Fruit fly (Drosophila melanogaster) whole organism, wandering third instar larva: Measurements from ENCODE around the gene Vm32E.

ENCODE experiments used
- Abd-B ChIP-seq: fragments of >200 bp; optimal IDR thresholded peaks from 2 replicates; lab custom pipeline; 2017; ENCODE audit warnings: missing biosample characterization, missing genetic modification characterization
- CG32264 ChIP-seq: fragments of 200-800 bp; sonication (Bioruptor generic); optimal IDR thresholded peaks from 2 replicates; lab custom pipeline; 2016; ENCODE audit warnings: missing biosample characterization, missing genetic modification characterization
- CG9705 ChIP-seq: fragments of 200-800 bp; sonication (Bioruptor generic); optimal IDR thresholded peaks from 2 replicates; lab custom pipeline; 2018; ENCODE audit warnings: missing biosample characterization, mild to moderate bottlenecking, missing genetic modification characterization
- CrebA ChIP-seq: fragments of 200-800 bp; sonication (Bioruptor generic); optimal IDR thresholded peaks from 2 replicates; lab custom pipeline; 2016; ENCODE audit warnings: missing biosample characterization, mild to moderate bottlenecking, missing genetic modification characterization, borderline replicate concordance
- Dfd ChIP-seq: fragments of >200 bp; optimal IDR thresholded peaks from 2 replicates; lab custom pipeline; 2017; ENCODE audit warnings: missing biosample characterization, missing genetic modification characterization
- Dif ChIP-seq: fragments of 200-275, 200-300 bp; sonication (Bioruptor generic); optimal IDR thresholded peaks from 2 replicates; lab custom pipeline; 2018; ENCODE audit warnings: missing biosample characterization, missing genetic modification characterization; ENCODE audit not compliant: partially characterized antibody
- GATAd ChIP-seq: sonication (Bioruptor generic); optimal IDR thresholded peaks from 2 replicates; lab custom pipeline; 2016; ENCODE audit warnings: missing biosample characterization, missing genetic modification characterization
- HLH106 ChIP-seq: fragments of 200-800 bp; optimal IDR thresholded peaks from 3 replicates; lab custom pipeline; 2019; ENCODE audit warnings: missing biosample characterization, mild to moderate bottlenecking, missing genetic modification characterization, moderate library complexity
- Hnf4 ChIP-seq: fragments of 200-800 bp; sonication (Bioruptor generic); optimal IDR thresholded peaks from 2 replicates; lab custom pipeline; 2016; ENCODE audit warnings: missing biosample characterization, mild to moderate bottlenecking, missing genetic modification characterization
- Hr78 ChIP-seq: fragments of >200 bp; optimal IDR thresholded peaks from 2 replicates; lab custom pipeline; 2017; ENCODE audit warnings: missing biosample characterization, missing genetic modification characterization
- Hr83 ChIP-seq: fragments of 200-300 bp; sonication (Bioruptor generic); optimal IDR thresholded peaks from 2 replicates; lab custom pipeline; 2016; ENCODE audit warnings: missing biosample characterization, mild to moderate bottlenecking, missing genetic modification characterization, moderate library complexity; ENCODE audit not compliant: poor library complexity, severe bottlenecking
- Jra ChIP-seq: sonication (Bioruptor generic); optimal IDR thresholded peaks from 2 replicates; lab custom pipeline; 2016; ENCODE audit warnings: missing biosample characterization, missing genetic modification characterization
- Mio ChIP-seq: sonication (Bioruptor generic); optimal IDR thresholded peaks from 2 replicates; lab custom pipeline; 2016; ENCODE audit warnings: missing biosample characterization, missing genetic modification characterization
- Myc ChIP-seq: fragments of >200 bp; optimal IDR thresholded peaks from 2 replicates; lab custom pipeline; 2017
- N ChIP-seq: fragments of >200 bp; optimal IDR thresholded peaks from 2 replicates; lab custom pipeline; 2018; ENCODE audit warnings: missing biosample characterization, missing external identifiers, missing genetic modification characterization
- OdsH ChIP-seq: fragments of 200-800 bp; sonication (Bioruptor generic); optimal IDR thresholded peaks from 2 replicates; lab custom pipeline; 2016; ENCODE audit warnings: missing biosample characterization, mild to moderate bottlenecking, missing genetic modification characterization
- Rel ChIP-seq, 2 experiments: fragments of 200-800 bp; sonication (Bioruptor generic) in 1 of 2; optimal IDR thresholded peaks; 2 replicates in 1 of 2; 3 replicates in 1 of 2; lab custom pipeline; 2016 to 2019; ENCODE audit warnings: mild to moderate bottlenecking in 2 of 2, missing biosample characterization in 2 of 2, missing genetic modification characterization in 2 of 2, moderate library complexity in 1 of 2
- Sp1 ChIP-seq: fragments of 200-800 bp; sonication (Bioruptor generic); optimal IDR thresholded peaks from 3 replicates; lab custom pipeline; 2019; ENCODE audit warnings: missing biosample characterization, mild to moderate bottlenecking, missing genetic modification characterization, moderate library complexity
- Vsx2 ChIP-seq: fragments of 200-300, 225-300 bp; sonication (Bioruptor generic); optimal IDR thresholded peaks from 2 replicates; lab custom pipeline; 2018; ENCODE audit warnings: missing biosample characterization, missing genetic modification characterization; ENCODE audit not compliant: partially characterized antibody
- br ChIP-seq: fragments of 200-800 bp; sonication (Bioruptor generic); optimal IDR thresholded peaks from 2 replicates; lab custom pipeline; 2016; ENCODE audit warnings: missing biosample characterization, missing genetic modification characterization
- brk ChIP-seq: fragments of 200-800 bp; sonication (Bioruptor generic); optimal IDR thresholded peaks from 2 replicates; lab custom pipeline; 2016; ENCODE audit warnings: missing biosample characterization, mild to moderate bottlenecking, missing genetic modification characterization
- dl ChIP-seq, 2 experiments: fragments of 175-275, 200-275 bp in 1 of 2; fragments of 200-275 bp in 1 of 2; sonication (Bioruptor generic); optimal IDR thresholded peaks; lab custom pipeline; 2018; ENCODE audit warnings: mild to moderate bottlenecking in 2 of 2, missing biosample characterization in 2 of 2, missing genetic modification characterization in 2 of 2, moderate library complexity in 2 of 2; ENCODE audit not compliant: partially characterized antibody in 2 of 2, insufficient read depth in 1 of 2
- dmrt93B ChIP-seq: fragments of 200-800 bp; sonication (Bioruptor generic); optimal IDR thresholded peaks from 2 replicates; lab custom pipeline; 2018; ENCODE audit warnings: missing biosample characterization, mild to moderate bottlenecking, missing genetic modification characterization
- dsf ChIP-seq: sonication (Bioruptor generic); optimal IDR thresholded peaks from 2 replicates; lab custom pipeline; 2016; ENCODE audit warnings: missing biosample characterization, missing genetic modification characterization, borderline replicate concordance
- ey ChIP-seq: fragments of 200-800 bp; sonication (Bioruptor generic); optimal IDR thresholded peaks from 2 replicates; lab custom pipeline; 2016; ENCODE audit warnings: missing biosample characterization, missing genetic modification characterization
- foxo ChIP-seq, 2 experiments: fragments of 200-800 bp; sonication (Bioruptor generic); optimal IDR thresholded peaks; 2 replicates in 1 of 2; 3 replicates in 1 of 2; lab custom pipeline; 2016 to 2017; ENCODE audit warnings: missing biosample characterization in 2 of 2, missing genetic modification characterization in 2 of 2
- fru ChIP-seq: fragments of 200-800 bp; sonication (Bioruptor generic); optimal IDR thresholded peaks from 3 replicates; lab custom pipeline; 2016; ENCODE audit warnings: missing biosample characterization, mild to moderate bottlenecking, missing genetic modification characterization
- h ChIP-seq: fragments of 200-800 bp; sonication (Bioruptor generic); optimal IDR thresholded peaks from 3 replicates; lab custom pipeline; 2016; ENCODE audit warnings: missing biosample characterization, mild to moderate bottlenecking, missing genetic modification characterization
- jim ChIP-seq: fragments of 175-275, 200-325 bp; sonication (Bioruptor generic); optimal IDR thresholded peaks from 2 replicates; lab custom pipeline; 2016; ENCODE audit warnings: missing biosample characterization, mild to moderate bottlenecking, missing genetic modification characterization
- lola ChIP-seq: fragments of >200 bp; optimal IDR thresholded peaks from 2 replicates; lab custom pipeline; 2017; ENCODE audit warnings: missing biosample characterization, missing genetic modification characterization
- pan ChIP-seq: fragments of >200 bp; optimal IDR thresholded peaks from 2 replicates; lab custom pipeline; 2017
- psq ChIP-seq: fragments of 200-800 bp; sonication (Bioruptor generic); optimal IDR thresholded peaks from 3 replicates; lab custom pipeline; 2017; ENCODE audit warnings: missing biosample characterization, mild to moderate bottlenecking, missing genetic modification characterization, moderate library complexity
- rgr ChIP-seq: fragments of 200-800 bp; sonication (Bioruptor generic); optimal IDR thresholded peaks from 3 replicates; lab custom pipeline; 2016; ENCODE audit warnings: missing biosample characterization, mild to moderate bottlenecking, missing genetic modification characterization
- sage ChIP-seq: fragments of 200-800 bp; sonication (Bioruptor generic); optimal IDR thresholded peaks from 2 replicates; lab custom pipeline; 2016; ENCODE audit warnings: missing biosample characterization, mild to moderate bottlenecking, missing genetic modification characterization
- sv ChIP-seq: fragments of 200-800 bp; sonication (Bioruptor generic); optimal IDR thresholded peaks from 3 replicates; lab custom pipeline; 2016; ENCODE audit warnings: missing biosample characterization, missing genetic modification characterization
- tai ChIP-seq: sonication (Bioruptor generic); optimal IDR thresholded peaks from 2 replicates; lab custom pipeline; 2016; ENCODE audit warnings: missing biosample characterization, missing genetic modification characterization
- usp ChIP-seq: fragments of >200 bp; optimal IDR thresholded peaks from 2 replicates; lab custom pipeline; 2017; ENCODE audit warnings: missing biosample characterization, missing genetic modification characterization
- woc ChIP-seq: sonication (Bioruptor generic); optimal IDR thresholded peaks from 2 replicates; lab custom pipeline; 2016; ENCODE audit warnings: missing biosample characterization, mild to moderate bottlenecking, missing genetic modification characterization

The Vm32E gene

dm6 chr2L:11171615-11172356 lies at the start of gene Vm32E:
Gene Vm32E, minus strand, starts transcription at chr2L:11171665.
- no peak for TF ChIP-seq Dfd (GFP tag; lab: Kevin White, UChicago)
- peak; percentile 65 for TF ChIP-seq Myc (lab: Kevin White, UChicago)

DNA sequence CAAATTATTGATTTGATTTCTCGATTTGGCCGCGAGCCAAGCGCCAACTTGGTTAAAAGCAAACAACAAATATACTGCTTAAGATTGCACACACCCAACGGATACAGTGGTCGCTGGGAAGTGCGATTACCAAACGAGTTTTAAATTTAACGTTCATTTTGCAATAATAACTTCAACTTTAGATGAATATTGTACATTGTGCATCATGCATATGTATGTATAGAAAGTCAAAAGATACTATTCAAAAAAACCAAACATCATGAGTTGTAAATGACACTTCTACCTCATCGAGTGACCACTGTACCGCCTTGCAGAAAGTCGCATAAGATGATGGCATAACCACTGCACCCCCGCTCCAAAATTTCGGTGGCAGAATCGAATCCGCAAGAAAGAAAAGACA lies 49.3 kb upstream of the Vm32E start:
- TF ChIP-seq Sp1 (GFP tag; lab: Kevin White, UChicago) (peak; percentile 36), dl (GFP tag; optimal IDR thresholded peaks at IDR 0.05; lab: Kevin White, UChicago; ENCODE audit: insufficient read depth in 1 of 2, partially characterized antibody in 2 of 2) (no peak), foxo (GFP tag; optimal IDR thresholded peaks at IDR 0.05; lab: Kevin White, UChicago) (peak in 1 of 2 experiments; percentile 69), fru (GFP tag; lab: Kevin White, UChicago) (peak; percentile 63), h (GFP tag; lab: Kevin White, UChicago) (peak; percentile 1), HLH106 (tag; lab: Kevin White, UChicago) (peak; percentile 55), sage (GFP tag; lab: Kevin White, UChicago) (no peak), Mio (no peak), dsf (GFP tag; lab: Kevin White, UChicago) (no peak), Jra (GFP tag; lab: Kevin White, UChicago) (no peak), woc (GFP tag; lab: Kevin White, UChicago) (peak; percentile 49), psq (GFP tag; lab: Kevin White, UChicago) (peak; percentile 3), ey (peak; percentile 58), rgr (GFP tag; lab: Kevin White, UChicago) (peak; percentile 32), CG9705 (GFP tag; lab: Kevin White, UChicago) (no peak), dmrt93B (GFP tag; lab: Kevin White, UChicago) (no peak), Hr83 (GFP tag; lab: Kevin White, UChicago) (no peak), pan (lab: Kevin White, UChicago) (no peak), OdsH (peak; percentile 2), Hr78 (no peak), N (GFP tag; lab: Kevin White, UChicago) (no peak), tai (GFP tag; lab: Kevin White, UChicago) (no peak), br (GFP tag; lab: Kevin White, UChicago) (peak; percentile 38), Vsx2 (GFP tag; lab: Kevin White, UChicago) (no peak), CG32264 (no peak)

- TF ChIP-seq sage (GFP tag; lab: Kevin White, UChicago) (peak; percentile 57), N (GFP tag; lab: Kevin White, UChicago) (no peak), Vsx2 (GFP tag; lab: Kevin White, UChicago) (no peak), dl (GFP tag; optimal IDR thresholded peaks at IDR 0.05; lab: Kevin White, UChicago; ENCODE audit: insufficient read depth in 1 of 2, partially characterized antibody in 2 of 2) (no peak), Sp1 (GFP tag; lab: Kevin White, UChicago) (peak; percentile 87), Mio (no peak), fru (GFP tag; lab: Kevin White, UChicago) (peak; percentile 89), Hr83 (GFP tag; lab: Kevin White, UChicago) (no peak), usp (GFP tag; lab: Kevin White, UChicago) (no peak), CG32264 (peak; percentile 47), foxo (GFP tag; optimal IDR thresholded peaks at IDR 0.05; lab: Kevin White, UChicago) (peak in 1 of 2 experiments; percentile 83), dmrt93B (GFP tag; lab: Kevin White, UChicago) (peak; percentile 75), psq (GFP tag; lab: Kevin White, UChicago) (peak; percentile 80), brk (GFP tag; lab: Kevin White, UChicago) (peak; percentile 75), Abd-B (GFP tag; lab: Kevin White, UChicago) (no peak), CrebA (GFP tag; lab: Kevin White, UChicago) (no peak), GATAd (GFP tag; lab: Kevin White, UChicago) (no peak), pan (lab: Kevin White, UChicago) (no peak), jim (no peak), ey (peak; percentile 86), lola (GFP tag; lab: Kevin White, UChicago) (no peak), Myc (lab: Kevin White, UChicago) (no peak), sv (GFP tag; lab: Kevin White, UChicago) (no peak), tai (GFP tag; lab: Kevin White, UChicago) (peak; percentile 75), woc (GFP tag; lab: Kevin White, UChicago) (peak; percentile 89), h (GFP tag; lab: Kevin White, UChicago) (peak; percentile 92), br (GFP tag; lab: Kevin White, UChicago) (peak; percentile 80), CG9705 (GFP tag; lab: Kevin White, UChicago) (peak; percentile 80), Hnf4 (GFP tag; lab: Kevin White, UChicago) (peak; percentile 78), HLH106 (tag; lab: Kevin White, UChicago) (peak; percentile 90), Jra (GFP tag; lab: Kevin White, UChicago) (peak; percentile 49), Hr78 (no peak), Rel (GFP tag; optimal IDR thresholded peaks at IDR 0.05; lab: Kevin White, UChicago) (peak; percentile 54), Rel (tag; optimal IDR thresholded peaks at IDR 0.05; lab: Kevin White, UChicago) (peak; percentile 61), OdsH (peak; percentile 92), rgr (GFP tag; lab: Kevin White, UChicago) (peak; percentile 89), Dfd (GFP tag; lab: Kevin White, UChicago) (no peak), dsf (GFP tag; lab: Kevin White, UChicago) (peak; percentile 50), Dif (GFP tag; lab: Kevin White, UChicago) (no peak)
- TF ChIP-seq, all 38 proteins: peak for 21
Observed at dm6 chr2L:11219446-11220038, 48.1 kb upstream of the Vm32E start.
